Worm (Caenorhabditis elegans) whole organism, L2 larva: ENCODE data around the gene mrps-22.

Experiments
- ceh-82 ChIP-seq: fragments of 150-350 bp; optimal IDR thresholded peaks from 2 replicates; lab custom pipeline; 2014; ENCODE audit warnings: missing biosample characterization, missing genetic modification characterization
- dmd-4 ChIP-seq: sonication (generic microtip); optimal IDR thresholded peaks from 2 replicates; lab custom pipeline; 2017; ENCODE audit warnings: missing biosample characterization, missing genetic modification characterization
- mdl-1 ChIP-seq, 2 experiments: fragments of 150-350 bp in 1 of 2; sonication (generic microtip) in 1 of 2; optimal IDR thresholded peaks; 2 replicates each; lab custom pipeline; 2017; ENCODE audit warnings: missing biosample characterization in 2 of 2, missing genetic modification characterization in 2 of 2
- nhr-21 ChIP-seq: fragments of 150-350 bp; optimal IDR thresholded peaks from 2 replicates; lab custom pipeline; 2014; ENCODE audit warnings: missing biosample characterization, missing genetic modification characterization
- nhr-237 ChIP-seq: fragments of 150-350 bp; optimal IDR thresholded peaks from 2 replicates; lab custom pipeline; 2014; ENCODE audit warnings: missing biosample characterization, missing genetic modification characterization
- nhr-25 ChIP-seq: fragments of 150-350 bp; sonication (generic microtip); optimal IDR thresholded peaks from 3 replicates; lab custom pipeline; 2014; ENCODE audit warnings: missing biosample characterization, missing genetic modification characterization
- peb-1 ChIP-seq: fragments of 150-350 bp; optimal IDR thresholded peaks from 2 replicates; lab custom pipeline; 2014; ENCODE audit warnings: missing biosample characterization, missing genetic modification characterization

- peak; percentile 6 to 43 for TF ChIP-seq mdl-1 (tag; optimal IDR thresholded peaks at IDR 0.05; lab: Kevin White, UChicago)
- TF ChIP-seq dmd-4, result no peak
- no peak for TF ChIP-seq ceh-82
- TF ChIP-seq nhr-25 (tag; lab: Kevin White, UChicago), result no peak
- TF ChIP-seq peb-1 (tag; lab: Kevin White, UChicago), result no peak
- TF ChIP-seq nhr-21 (tag; lab: Kevin White, UChicago), result no peak
- no peak for TF ChIP-seq nhr-237 (tag; lab: Kevin White, UChicago)
Measured at ce11 chrII:10558345-10558744, 24.1 kb upstream of the mrps-22 start.
